Worm (Caenorhabditis elegans): ENCODE data around the gene Y59E9AL.8.

The Y59E9AL.8 gene

DNA sequence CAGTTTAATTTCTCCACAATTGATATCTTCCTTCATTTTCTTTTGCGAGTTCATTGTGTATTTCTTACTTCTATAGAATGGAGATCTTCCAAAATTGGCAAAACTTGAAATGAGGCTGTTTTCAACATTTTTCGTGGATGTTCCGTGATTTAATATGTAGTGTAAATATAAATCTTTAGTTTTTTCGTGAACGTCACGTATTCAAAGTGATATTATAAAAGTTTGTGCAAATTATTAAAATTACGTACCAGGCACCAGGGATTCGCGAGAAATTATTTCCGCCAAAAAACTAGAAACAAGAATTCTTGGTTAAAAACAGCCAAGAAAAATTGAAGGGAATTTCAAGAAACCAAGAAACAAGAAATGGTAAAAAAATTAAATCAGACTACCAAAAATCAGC is at the start of gene Y59E9AL.8:
Gene Y59E9AL.8, minus strand, starts transcription at position 101 of the 400 bp plus-strand sequence.
- TF ChIP-seq mep-1 (tag; optimal IDR thresholded peaks at IDR 0.05) (no peak), nhr-76 (tag; optimal IDR thresholded peaks at IDR 0.05) (no peak), ztf-11 (tag; optimal IDR thresholded peaks at IDR 0.05) (no peak), lsy-2 (tag; optimal IDR thresholded peaks at IDR 0.05) (no peak), ceh-83 (GFP tag; optimal IDR thresholded peaks at IDR 0.05) (no peak), nhr-2 (tag; optimal IDR thresholded peaks at IDR 0.05) (no peak), mls-2 (tag; optimal IDR thresholded peaks at IDR 0.05) (no peak), mab-5 (tag; optimal IDR thresholded peaks at IDR 0.05) (no peak), unc-62 (GFP tag; optimal IDR thresholded peaks at IDR 0.05) (no peak), ceh-43 (GFP tag; optimal IDR thresholded peaks at IDR 0.05) (no peak), flh-1 (GFP tag; optimal IDR thresholded peaks at IDR 0.05) (no peak), ham-2 (GFP tag; optimal IDR thresholded peaks at IDR 0.05) (no peak), ceh-39 (tag; optimal IDR thresholded peaks at IDR 0.05) (no peak), tbx-8 (GFP tag; optimal IDR thresholded peaks at IDR 0.05) (no peak), elt-3 (tag; optimal IDR thresholded peaks at IDR 0.05) (no peak), nhr-28 (tag; optimal IDR thresholded peaks at IDR 0.05) (no peak), nhr-12 (tag; optimal IDR thresholded peaks at IDR 0.05) (no peak), unc-39 (tag; optimal IDR thresholded peaks at IDR 0.05) (no peak)

DNA sequence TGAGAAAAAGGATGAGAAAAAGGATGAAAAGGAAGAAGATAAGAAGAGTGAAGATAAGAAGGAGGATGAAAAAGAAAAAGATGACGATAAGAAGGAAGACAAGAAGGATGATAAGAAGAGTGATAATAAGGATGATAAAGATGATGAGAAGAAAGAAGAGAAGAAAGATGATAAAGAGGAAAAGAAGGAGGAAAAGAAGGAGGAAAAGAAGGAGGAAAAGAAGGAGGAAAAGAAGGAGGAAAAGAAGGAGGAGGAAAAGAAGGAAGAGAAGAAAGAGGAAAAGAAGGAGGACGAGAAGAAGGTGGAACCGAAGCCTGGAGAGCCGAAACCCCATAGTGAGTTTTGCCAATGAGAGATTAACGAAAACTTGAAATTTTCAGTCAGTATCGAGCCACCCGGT is 49.2 kb upstream of the Y59E9AL.8 start:
- TF ChIP-seq pha-4 (tag; optimal IDR thresholded peaks at IDR 0.05) (no peak), ceh-43 (GFP tag; optimal IDR thresholded peaks at IDR 0.05) (no peak), ces-1 (GFP tag; optimal IDR thresholded peaks at IDR 0.05) (no peak), sem-2 (GFP tag; optimal IDR thresholded peaks at IDR 0.05) (no peak), mls-2 (tag; optimal IDR thresholded peaks at IDR 0.05) (no peak), lsy-2 (tag; optimal IDR thresholded peaks at IDR 0.05) (no peak), flh-1 (GFP tag; optimal IDR thresholded peaks at IDR 0.05) (no peak), unc-39 (tag; optimal IDR thresholded peaks at IDR 0.05) (no peak), ceh-83 (GFP tag; optimal IDR thresholded peaks at IDR 0.05) (no peak), lin-32 (GFP tag; optimal IDR thresholded peaks at IDR 0.05) (no peak), elt-3 (tag; optimal IDR thresholded peaks at IDR 0.05) (no peak), sptf-1 (tag; optimal IDR thresholded peaks at IDR 0.05) (no peak), nhr-237 (tag; optimal IDR thresholded peaks at IDR 0.05) (no peak), nhr-2 (tag; optimal IDR thresholded peaks at IDR 0.05) (no peak), M03D4.4 (tag; optimal IDR thresholded peaks at IDR 0.05) (no peak), nhr-12 (tag; optimal IDR thresholded peaks at IDR 0.05) (no peak), lin-13 (tag; optimal IDR thresholded peaks at IDR 0.05) (no peak), mep-1 (tag; optimal IDR thresholded peaks at IDR 0.05) (no peak)

DNA sequence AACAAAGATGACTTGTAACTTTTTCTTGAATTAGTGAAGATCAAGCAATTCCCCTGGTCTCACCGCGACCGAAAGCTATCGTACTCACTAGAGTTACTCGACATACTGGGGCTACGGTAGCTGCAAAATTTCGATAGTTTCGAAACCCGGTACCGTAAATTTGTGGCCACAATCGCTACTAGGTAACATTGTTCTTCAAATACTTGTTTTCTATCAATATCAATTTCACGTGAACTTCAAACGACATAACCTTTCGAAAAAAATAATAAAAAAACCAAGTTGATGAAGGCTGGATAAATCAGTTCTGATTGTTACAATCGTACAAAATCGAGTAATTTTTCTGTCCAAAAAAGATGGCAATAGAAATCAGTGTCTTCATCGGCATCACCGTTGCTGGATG is 48.4 kb upstream of the Y59E9AL.8 start, which contains the start of gene F36H12.3:
Gene F36H12.3, plus strand, starts transcription at position 301 of the 400 bp plus-strand sequence.
- no peak for TF ChIP-seq lin-13 (tag; optimal IDR thresholded peaks at IDR 0.05)
- TF ChIP-seq ceh-39 (tag; optimal IDR thresholded peaks at IDR 0.05) = no peak
- TF ChIP-seq lsy-2 (tag; optimal IDR thresholded peaks at IDR 0.05) = no peak
- no peak for TF ChIP-seq sptf-1 (tag; optimal IDR thresholded peaks at IDR 0.05)
- no peak for TF ChIP-seq sem-2 (GFP tag; optimal IDR thresholded peaks at IDR 0.05)
- no peak for TF ChIP-seq ces-1 (GFP tag; optimal IDR thresholded peaks at IDR 0.05)
- TF ChIP-seq tbx-8 (GFP tag; optimal IDR thresholded peaks at IDR 0.05) = no peak
- TF ChIP-seq blmp-1 (tag; optimal IDR thresholded peaks at IDR 0.05) = no peak
- TF ChIP-seq snpc-4 (tag; optimal IDR thresholded peaks at IDR 0.05) = no peak

DNA sequence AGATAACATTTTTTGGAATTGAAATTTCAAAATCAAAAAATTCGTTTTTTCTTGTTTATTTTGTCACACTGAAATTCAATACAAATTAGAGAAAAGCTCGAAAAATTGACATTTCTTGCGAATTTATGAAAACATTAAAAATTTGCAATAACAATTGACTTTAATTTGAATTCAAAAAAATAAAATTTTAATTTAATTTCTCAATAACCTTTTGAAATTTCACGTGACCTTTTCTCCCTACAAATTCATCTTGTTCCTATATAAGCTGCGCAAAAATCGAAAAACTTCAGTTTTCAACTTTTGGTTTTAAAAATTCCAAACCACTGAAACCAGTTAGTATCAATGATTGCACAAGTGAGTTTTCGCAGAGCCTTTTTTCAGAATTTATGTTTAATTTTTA is 44.7 kb upstream of the Y59E9AL.8 start, which contains the start of gene F36H12.4:
Gene F36H12.4, plus strand, starts transcription at position 301 of the 400 bp plus-strand sequence.
- TF ChIP-seq blmp-1 (tag; optimal IDR thresholded peaks at IDR 0.05) (no peak), drap-1 (GFP tag; optimal IDR thresholded peaks at IDR 0.05) (no peak), sem-2 (GFP tag; optimal IDR thresholded peaks at IDR 0.05) (no peak), sptf-1 (tag; optimal IDR thresholded peaks at IDR 0.05) (no peak), zip-8 (tag; optimal IDR thresholded peaks at IDR 0.05) (no peak), mep-1 (tag; optimal IDR thresholded peaks at IDR 0.05) (no peak), lin-13 (tag; optimal IDR thresholded peaks at IDR 0.05) (no peak)

DNA sequence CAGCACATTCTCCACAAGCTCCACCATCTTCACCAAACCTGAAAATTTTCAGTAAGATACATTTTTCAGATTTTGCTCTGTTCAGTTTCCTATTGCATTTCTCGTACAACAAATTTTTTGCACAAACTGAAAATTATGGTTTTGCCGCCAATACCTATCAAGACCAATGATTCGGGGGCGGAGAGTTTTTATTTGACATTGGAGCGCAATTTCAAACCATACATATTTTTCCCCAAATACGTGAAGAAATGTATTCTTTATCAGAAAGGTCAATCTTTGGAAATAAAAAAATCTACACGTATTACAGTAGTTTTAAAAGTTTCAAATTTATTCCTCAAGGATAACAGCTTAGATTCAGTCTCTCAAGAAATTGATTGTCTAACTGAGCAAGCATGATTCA is 42.3 kb upstream of the Y59E9AL.8 start, which contains the start of gene F36H12.5:
Gene F36H12.5, plus strand, starts transcription at position 301 of the 400 bp plus-strand sequence.
- TF ChIP-seq unc-39 (tag; optimal IDR thresholded peaks at IDR 0.05) (no peak), elt-1 (tag; optimal IDR thresholded peaks at IDR 0.05; ENCODE audit: borderline replicate concordance, insufficient read depth) (no peak), ceh-83 (GFP tag; optimal IDR thresholded peaks at IDR 0.05) (no peak), nhr-76 (tag; optimal IDR thresholded peaks at IDR 0.05) (no peak), sem-2 (GFP tag; optimal IDR thresholded peaks at IDR 0.05) (no peak), hlh-1 (tag; optimal IDR thresholded peaks at IDR 0.05) (no peak), lsy-2 (tag; optimal IDR thresholded peaks at IDR 0.05) (no peak), mls-2 (tag; optimal IDR thresholded peaks at IDR 0.05) (no peak), elt-3 (tag; optimal IDR thresholded peaks at IDR 0.05) (no peak), lin-13 (tag; optimal IDR thresholded peaks at IDR 0.05) (no peak), ceh-39 (tag; optimal IDR thresholded peaks at IDR 0.05) (no peak), ham-2 (GFP tag; optimal IDR thresholded peaks at IDR 0.05) (no peak), nhr-2 (tag; optimal IDR thresholded peaks at IDR 0.05) (no peak)
